Fruit fly (Drosophila melanogaster): ENCODE results near the gene CG12099.
A peak's percentile ranks its signal among the peaks of the same experiment; 100 is the strongest.

CG12099 gene

DNA sequence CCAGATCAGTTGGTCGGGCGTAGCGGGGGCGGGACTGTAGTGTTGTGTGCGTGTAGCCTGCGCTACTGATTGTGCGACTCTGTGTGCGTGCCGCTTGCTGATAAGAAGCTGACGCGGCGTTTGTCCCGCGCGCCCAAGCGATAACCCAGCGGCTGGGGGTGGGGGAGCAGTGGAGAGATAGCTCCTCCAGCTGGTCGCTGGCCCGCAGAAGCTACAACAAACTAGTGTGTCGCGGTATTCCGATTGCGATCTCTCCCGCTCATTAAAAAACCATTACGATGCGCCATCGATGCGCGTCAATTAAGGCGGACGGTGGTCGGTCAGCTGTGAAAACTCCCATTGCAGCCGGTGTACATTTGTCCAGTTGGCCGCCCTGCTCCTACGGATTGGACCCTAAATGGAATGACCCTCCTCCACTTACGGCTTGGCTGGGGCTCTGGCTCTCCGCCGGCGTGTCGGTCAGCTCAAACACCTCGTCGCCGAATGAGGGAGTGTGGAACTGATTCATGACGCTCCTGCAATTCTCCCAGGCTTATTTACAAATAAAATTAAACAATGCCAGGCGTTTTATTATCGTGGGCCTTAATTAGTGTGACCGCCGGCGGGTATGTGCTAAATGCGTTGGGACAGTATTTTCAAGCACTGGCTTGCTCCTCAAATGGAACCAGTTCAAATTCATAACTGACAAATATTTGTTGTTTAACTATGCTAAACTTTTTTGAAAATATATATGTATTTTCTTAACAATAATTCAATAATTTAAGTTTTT lies 44.0 kb upstream of the CG12099 start, which contains the start of gene CG12104 (continued):
- TF ChIP-seq CG33557 (GFP tag; optimal IDR thresholded peaks at IDR 0.05) = peak; percentile 64
- no peak for TF ChIP-seq zen2 (GFP tag; IDR thresholded peaks at IDR 0.05; ENCODE audit: partially characterized antibody)
- TF ChIP-seq CG8359 (GFP tag; optimal IDR thresholded peaks at IDR 0.05; ENCODE audit: borderline replicate concordance) = no peak
- TF ChIP-seq HLHmδ (GFP tag; optimal IDR thresholded peaks at IDR 0.05) = no peak
- TF ChIP-seq CG13296 (GFP tag; optimal IDR thresholded peaks at IDR 0.05) = peak; percentile 9
- TF ChIP-seq HHEX (GFP tag; optimal IDR thresholded peaks at IDR 0.05) = no peak
- TF ChIP-seq CG34422 (GFP tag; IDR thresholded peaks at IDR 0.05) = no peak; the same call in 2 of the 3 replicates
- TF ChIP-seq tgo (GFP tag; IDR thresholded peaks at IDR 0.05) = no peak
- TF ChIP-seq gsb-n (tag; optimal IDR thresholded peaks at IDR 0.05) = peak; percentile 44
- no peak for TF ChIP-seq CG5245 (GFP tag; optimal IDR thresholded peaks at IDR 0.05)
- TF ChIP-seq CG12942 (GFP tag; optimal IDR thresholded peaks at IDR 0.05) = no peak
- no peak for TF ChIP-seq CrebB (tag; optimal IDR thresholded peaks at IDR 0.05)
- no peak for TF ChIP-seq CG6654 (GFP tag; optimal IDR thresholded peaks at IDR 0.05)
- peak; percentile 31 for TF ChIP-seq CG33213 (GFP tag; optimal IDR thresholded peaks at IDR 0.05)
- no peak for TF ChIP-seq Opbp (GFP tag; IDR thresholded peaks at IDR 0.05; ENCODE audit: partially characterized antibody)
- TF ChIP-seq CG17612 (GFP tag; IDR thresholded peaks at IDR 0.05) = no peak
- no peak for TF ChIP-seq Dbx (GFP tag; IDR thresholded peaks at IDR 0.05)
- no peak for TF ChIP-seq CG9215 (GFP tag; IDR thresholded peaks at IDR 0.05)
- TF ChIP-seq sens (GFP tag) = peak; percentile 67
- TF ChIP-seq zen (tag; optimal IDR thresholded peaks at IDR 0.05) = no peak
- TF ChIP-seq odd (GFP tag; optimal IDR thresholded peaks at IDR 0.05) = no peak
- TF ChIP-seq CG9876 (GFP tag; optimal IDR thresholded peaks at IDR 0.05) = no peak
- TF ChIP-seq CG17385 (GFP tag; optimal IDR thresholded peaks at IDR 0.05) = peak; percentile 41
- peak; percentile 43 for TF ChIP-seq Lhr (GFP tag; optimal IDR thresholded peaks at IDR 0.05)
- TF ChIP-seq CG1647 (GFP tag; optimal IDR thresholded peaks at IDR 0.05) = no peak
- TF ChIP-seq Rfx (GFP tag; IDR thresholded peaks at IDR 0.05) = no peak
- TF ChIP-seq CG12104 (GFP tag; optimal IDR thresholded peaks at IDR 0.05) = peak; percentile 88
- TF ChIP-seq CG12769 (tag; optimal IDR thresholded peaks at IDR 0.05) = no peak
- no peak for TF ChIP-seq tio (GFP tag; optimal IDR thresholded peaks at IDR 0.05)
- TF ChIP-seq exex (tag; optimal IDR thresholded peaks at IDR 0.05) = peak; percentile 99
- no peak for TF ChIP-seq CG6175 (GFP tag; IDR thresholded peaks at IDR 0.05)
- no peak for TF ChIP-seq CG12071 (GFP tag; optimal IDR thresholded peaks at IDR 0.05)
- peak; percentile 44 for TF ChIP-seq NfI (GFP tag; optimal IDR thresholded peaks at IDR 0.05)
- no peak for TF ChIP-seq gt (GFP tag; IDR thresholded peaks at IDR 0.05)
- TF ChIP-seq ewg (GFP tag; optimal IDR thresholded peaks at IDR 0.05) = no peak
- no peak for TF ChIP-seq CG3281 (GFP tag; optimal IDR thresholded peaks at IDR 0.05)
- no peak for TF ChIP-seq otp (GFP tag; IDR thresholded peaks at IDR 0.05)
- no peak for TF ChIP-seq ssp (GFP tag; IDR thresholded peaks at IDR 0.05)
- TF ChIP-seq CG11398 (GFP tag; optimal IDR thresholded peaks at IDR 0.05) = no peak
- no peak for TF ChIP-seq gcm2 (GFP tag; optimal IDR thresholded peaks at IDR 0.05)
- no peak for TF ChIP-seq twi (tag; optimal IDR thresholded peaks at IDR 0.05)
- no peak; the same call in 2 of the 3 replicates for TF ChIP-seq CG17361 (GFP tag; IDR thresholded peaks at IDR 0.05)
- TF ChIP-seq CG32772 (GFP tag; IDR thresholded peaks at IDR 0.05) = no peak
- TF ChIP-seq CG3847 (GFP tag; IDR thresholded peaks at IDR 0.05) = no peak
- TF ChIP-seq CG17568 (GFP tag; optimal IDR thresholded peaks at IDR 0.05) = no peak
- TF ChIP-seq sisA (GFP tag; IDR thresholded peaks at IDR 0.05) = no peak
- TF ChIP-seq zf30C (GFP tag; optimal IDR thresholded peaks at IDR 0.05) = no peak
- TF ChIP-seq MESR4 (GFP tag; optimal IDR thresholded peaks at IDR 0.05) = peak; percentile 62
- TF ChIP-seq H2.0 (GFP tag; IDR thresholded peaks at IDR 0.05) = no peak
- TF ChIP-seq HLH3B (GFP tag; IDR thresholded peaks at IDR 0.05) = no peak
